Fruit fly (Drosophila melanogaster) whole organism: ENCODE measurements around the gene Idua.

Experiments used
- CG8478 ChIP-seq: fragments of >200 bp; optimal IDR thresholded peaks from 2 replicates; lab custom pipeline; 2018; ENCODE audit warnings: inconsistent platforms
- Dll ChIP-seq: fragments of >200 bp; optimal IDR thresholded peaks from 2 replicates; lab custom pipeline; 2017
- pan ChIP-seq: fragments of >200 bp; optimal IDR thresholded peaks from 2 replicates; lab custom pipeline; 2017
- psq ChIP-seq: fragments of >200 bp; optimal IDR thresholded peaks from 2 replicates; lab custom pipeline; 2017
- usp ChIP-seq: fragments of >200 bp; optimal IDR thresholded peaks from 2 replicates; lab custom pipeline; 2017; ENCODE audit warnings: missing biosample characterization, missing genetic modification characterization, mixed read lengths

- TF ChIP-seq pan (lab: Kevin White, UChicago) (no peak), usp (GFP tag; lab: Kevin White, UChicago) (no peak), CG8478 (lab: Kevin White, UChicago) (no peak), psq (lab: Kevin White, UChicago) (no peak), Dll (lab: Kevin White, UChicago) (no peak)
Observed at dm6 chr2L:11123499-11123898, 10.6 kb upstream of the Idua start, which contains the start of the genes Csl4 and Nup160.
